Worm (Caenorhabditis elegans) whole organism, late embryonic: ENCODE data around the gene syd-9.
A peak's percentile ranks its signal among the peaks of the same experiment; 100 is the strongest.

Experiments used
- C38D4.7 ChIP-seq: fragments of 200-800 bp; sonication (Bioruptor generic); optimal IDR thresholded peaks from 2 replicates; lab custom pipeline; 2018; ENCODE audit warnings: mild to moderate bottlenecking, missing genetic modification characterization, moderate library complexity, missing compliant biosample characterization
- F13H6.1 ChIP-seq: sonication (generic microtip); optimal IDR thresholded peaks from 2 replicates; lab custom pipeline; 2016; ENCODE audit warnings: missing genetic modification characterization, missing compliant biosample characterization
- T23F11.4 ChIP-seq: fragments of 200-800 bp; sonication (Bioruptor generic); optimal IDR thresholded peaks from 2 replicates; lab custom pipeline; 2018; ENCODE audit warnings: mild to moderate bottlenecking, missing genetic modification characterization, missing compliant biosample characterization
- Y22D7AL.16 ChIP-seq: sonication (generic microtip); optimal IDR thresholded peaks from 2 replicates; lab custom pipeline; 2016; ENCODE audit warnings: missing genetic modification characterization, missing compliant biosample characterization
- ahr-1 ChIP-seq: sonication (generic microtip); optimal IDR thresholded peaks from 2 replicates; lab custom pipeline; 2016; ENCODE audit warnings: missing genetic modification characterization, missing compliant biosample characterization
- ama-1 ChIP-seq: fragments of 150-350 bp; optimal IDR thresholded peaks from 2 replicates; lab custom pipeline; 2014
- ceh-14 ChIP-seq: sonication (generic microtip); optimal IDR thresholded peaks from 2 replicates; lab custom pipeline; 2016; ENCODE audit warnings: missing genotype, missing genetic modification characterization, missing compliant biosample characterization
- ceh-18 ChIP-seq: sonication (generic microtip); optimal IDR thresholded peaks from 2 replicates; lab custom pipeline; 2016; ENCODE audit warnings: missing genetic modification characterization, missing compliant biosample characterization
- ceh-19 ChIP-seq: fragments of 200-800 bp; sonication (Bioruptor generic); optimal IDR thresholded peaks from 2 replicates; lab custom pipeline; 2018; ENCODE audit warnings: mild to moderate bottlenecking, missing genetic modification characterization, missing compliant biosample characterization
- ceh-22 ChIP-seq: sonication (generic microtip); optimal IDR thresholded peaks from 2 replicates; lab custom pipeline; 2017; ENCODE audit warnings: missing biosample characterization, missing genetic modification characterization
- ceh-24 ChIP-seq: sonication (generic microtip); optimal IDR thresholded peaks from 2 replicates; lab custom pipeline; 2016; ENCODE audit warnings: mild to moderate bottlenecking, missing genetic modification characterization, missing compliant biosample characterization
- ceh-30 ChIP-seq: fragments of 150-350 bp; optimal IDR thresholded peaks from 2 replicates; lab custom pipeline; 2014; ENCODE audit warnings: missing biosample characterization, missing genetic modification characterization
- ceh-48 ChIP-seq: sonication (generic microtip); optimal IDR thresholded peaks from 2 replicates; lab custom pipeline; 2016; ENCODE audit warnings: missing genetic modification characterization, inconsistent platforms, missing compliant biosample characterization
- che-1 ChIP-seq: sonication (generic microtip); optimal IDR thresholded peaks from 2 replicates; lab custom pipeline; 2016; ENCODE audit warnings: mild to moderate bottlenecking, missing genetic modification characterization, missing compliant biosample characterization
- dmd-4 ChIP-seq: sonication (generic microtip); optimal IDR thresholded peaks from 2 replicates; lab custom pipeline; 2016; ENCODE audit warnings: borderline replicate concordance, missing genetic modification characterization, missing compliant biosample characterization
- dve-1 ChIP-seq: sonication (generic microtip); optimal IDR thresholded peaks from 2 replicates; lab custom pipeline; 2017; ENCODE audit warnings: antibody characterized with exemption, mild to moderate bottlenecking, missing genetic modification characterization, missing compliant biosample characterization
- elt-4 ChIP-seq: sonication (generic microtip); optimal IDR thresholded peaks from 2 replicates; lab custom pipeline; 2016; ENCODE audit warnings: missing genetic modification characterization, missing compliant biosample characterization
- eyg-1 ChIP-seq: sonication (generic microtip); optimal IDR thresholded peaks from 2 replicates; lab custom pipeline; 2016; ENCODE audit warnings: missing genotype, missing genetic modification characterization, missing compliant biosample characterization
- fkh-6 ChIP-seq: sonication (generic microtip); optimal IDR thresholded peaks from 2 replicates; lab custom pipeline; 2016; ENCODE audit warnings: missing genetic modification characterization, missing compliant biosample characterization
- gmeb-2 ChIP-seq: sonication (generic microtip); optimal IDR thresholded peaks from 2 replicates; lab custom pipeline; 2016; ENCODE audit warnings: missing genetic modification characterization, inconsistent platforms, missing compliant biosample characterization
- hlh-30 ChIP-seq: sonication (generic microtip); optimal IDR thresholded peaks from 2 replicates; lab custom pipeline; 2017; ENCODE audit warnings: antibody characterized with exemption, missing genetic modification characterization, missing compliant biosample characterization; ENCODE audit not compliant: insufficient read depth
- hlh-6 ChIP-seq: sonication (generic microtip); optimal IDR thresholded peaks from 2 replicates; lab custom pipeline; 2016; ENCODE audit warnings: missing genotype, missing genetic modification characterization, missing compliant biosample characterization
- hlh-8 ChIP-seq: sonication (generic microtip); optimal IDR thresholded peaks from 2 replicates; lab custom pipeline; 2016; ENCODE audit warnings: missing genotype, missing genetic modification characterization, missing compliant biosample characterization
- lim-6 ChIP-seq: sonication (generic microtip); optimal IDR thresholded peaks from 2 replicates; lab custom pipeline; 2016; ENCODE audit warnings: missing genetic modification characterization, missing compliant biosample characterization
- lin-11 ChIP-seq: fragments of 200-800 bp; sonication (Bioruptor generic); optimal IDR thresholded peaks from 2 replicates; lab custom pipeline; 2018; ENCODE audit warnings: mild to moderate bottlenecking, missing genetic modification characterization, missing compliant biosample characterization
- mec-3 ChIP-seq: sonication (generic microtip); optimal IDR thresholded peaks from 2 replicates; lab custom pipeline; 2016; ENCODE audit warnings: borderline replicate concordance, missing genetic modification characterization, missing compliant biosample characterization
- nfya-1 ChIP-seq: sonication (generic microtip); optimal IDR thresholded peaks from 2 replicates; lab custom pipeline; 2017; ENCODE audit warnings: missing genetic modification characterization, mild to moderate bottlenecking, missing compliant biosample characterization, antibody characterized with exemption, moderate library complexity
- nhr-11 ChIP-seq: fragments of 150-350 bp; optimal IDR thresholded peaks from 2 replicates; lab custom pipeline; 2014; ENCODE audit warnings: missing biosample characterization, missing genetic modification characterization
- nhr-232 ChIP-seq: sonication (generic microtip); optimal IDR thresholded peaks from 2 replicates; lab custom pipeline; 2016; ENCODE audit warnings: missing genetic modification characterization, missing compliant biosample characterization
- npax-4 ChIP-seq: sonication (generic microtip); optimal IDR thresholded peaks from 2 replicates; lab custom pipeline; 2016; ENCODE audit warnings: missing genetic modification characterization, missing compliant biosample characterization
- odd-2 ChIP-seq: sonication (generic microtip); optimal IDR thresholded peaks from 2 replicates; lab custom pipeline; 2017; ENCODE audit warnings: antibody characterized with exemption, mild to moderate bottlenecking, missing genetic modification characterization, missing compliant biosample characterization
- pag-3 ChIP-seq: sonication (generic microtip); optimal IDR thresholded peaks from 2 replicates; lab custom pipeline; 2016; ENCODE audit warnings: missing compliant biosample characterization, missing genetic modification characterization, borderline replicate concordance
- pat-9 ChIP-seq: fragments of 200-800 bp; sonication (Bioruptor generic); optimal IDR thresholded peaks from 2 replicates; lab custom pipeline; 2018; ENCODE audit warnings: mild to moderate bottlenecking, missing genetic modification characterization, moderate library complexity, missing compliant biosample characterization
- pax-1 ChIP-seq: fragments of 150-350 bp; optimal IDR thresholded peaks from 2 replicates; lab custom pipeline; 2014; ENCODE audit warnings: missing biosample characterization, missing genetic modification characterization
- pha-4 ChIP-seq: fragments of 150-350 bp; optimal IDR thresholded peaks from 2 replicates; lab custom pipeline; 2018; ENCODE audit warnings: missing biosample characterization, missing genetic modification reagents, missing genetic modification characterization
- pros-1 ChIP-seq: fragments of 150-350 bp; optimal IDR thresholded peaks from 2 replicates; lab custom pipeline; 2014; ENCODE audit warnings: missing biosample characterization, missing genetic modification reagents, missing genetic modification characterization
- ref-2 ChIP-seq: sonication (generic microtip); optimal IDR thresholded peaks from 2 replicates; lab custom pipeline; 2016; ENCODE audit warnings: missing genetic modification characterization, missing compliant biosample characterization
- rnt-1 ChIP-seq: sonication (generic microtip); optimal IDR thresholded peaks from 2 replicates; lab custom pipeline; 2016; ENCODE audit warnings: missing genetic modification characterization, missing compliant biosample characterization
- sdc-2 ChIP-seq: sonication (generic microtip); optimal IDR thresholded peaks from 2 replicates; lab custom pipeline; 2016; ENCODE audit warnings: missing genotype, missing genetic modification characterization, missing compliant biosample characterization
- sox-2 ChIP-seq: fragments of 200-800 bp; sonication (Bioruptor generic); IDR thresholded peaks from 2 replicates; pipeline ENCODE4 v1.3.6; 2022; ENCODE audit warnings: missing genetic modification reagents, missing genetic modification characterization, missing compliant biosample characterization
- sox-4 ChIP-seq: sonication (generic microtip); optimal IDR thresholded peaks from 2 replicates; lab custom pipeline; 2017; ENCODE audit warnings: mild to moderate bottlenecking, missing genetic modification characterization, inconsistent platforms, missing compliant biosample characterization
- tbx-2 ChIP-seq: sonication (generic microtip); optimal IDR thresholded peaks from 2 replicates; lab custom pipeline; 2016; ENCODE audit warnings: missing genetic modification characterization, missing compliant biosample characterization
- tbx-7 ChIP-seq: sonication (generic microtip); optimal IDR thresholded peaks from 2 replicates; lab custom pipeline; 2016; ENCODE audit warnings: missing genotype, missing genetic modification characterization, missing compliant biosample characterization
- ttx-3 ChIP-seq: sonication (generic microtip); optimal IDR thresholded peaks from 2 replicates; lab custom pipeline; 2016; ENCODE audit warnings: missing genetic modification reagents, missing genetic modification characterization, missing compliant biosample characterization
- unc-55 ChIP-seq: sonication (generic microtip); optimal IDR thresholded peaks from 2 replicates; lab custom pipeline; 2017; ENCODE audit warnings: missing biosample characterization, missing genetic modification reagents, missing genetic modification characterization
- zip-5 ChIP-seq: sonication (generic microtip); optimal IDR thresholded peaks from 2 replicates; lab custom pipeline; 2016; ENCODE audit warnings: missing genetic modification characterization, missing compliant biosample characterization

Gene syd-9

ce11 chrX:7234723-7235203, 16.9 kb downstream of the syd-9 start (continued):
- TF ChIP-seq nhr-232 (tag; lab: Kevin White, UChicago) (no peak), tbx-7 (tag; lab: Kevin White, UChicago) (no peak), Y22D7AL.16 (tag; lab: Kevin White, UChicago) (no peak), hlh-6 (peak; percentile 61), fkh-6 (tag; lab: Kevin White, UChicago) (no peak), sox-2 (GFP tag; lab: Robert Waterston, UW) (no peak), pag-3 (no peak), C38D4.7 (GFP tag; lab: Kevin White, UChicago) (no peak), hlh-30 (tag; lab: Kevin White, UChicago) (no peak), ceh-22 (tag; lab: Kevin White, UChicago) (no peak), elt-4 (no peak), ama-1 (no peak), dmd-4 (tag; lab: Kevin White, UChicago) (peak; percentile 30), pha-4 (tag; lab: Kevin White, UChicago) (no peak), ceh-19 (GFP tag; lab: Kevin White, UChicago) (no peak), che-1 (tag; lab: Kevin White, UChicago) (no peak), nfya-1 (tag; lab: Kevin White, UChicago) (peak; percentile 14), ceh-48 (tag; lab: Kevin White, UChicago) (no peak), rnt-1 (no peak)

- no peak for TF ChIP-seq ceh-48 (tag; lab: Kevin White, UChicago)
- TF ChIP-seq ceh-18 (tag; lab: Kevin White, UChicago), result peak; percentile 69
- peak; percentile 67 for TF ChIP-seq unc-55
- no peak for TF ChIP-seq F13H6.1 (tag; lab: Kevin White, UChicago)
- peak; percentile 61 for TF ChIP-seq hlh-8 (tag; lab: Kevin White, UChicago)
- no peak for TF ChIP-seq npax-4 (tag; lab: Kevin White, UChicago)
- no peak for TF ChIP-seq ceh-14 (tag; lab: Kevin White, UChicago)
- TF ChIP-seq nfya-1 (tag; lab: Kevin White, UChicago), result no peak
- no peak for TF ChIP-seq pax-1 (tag; lab: Kevin White, UChicago)
- TF ChIP-seq pat-9 (tag; lab: Kevin White, UChicago), result peak; percentile 0
- TF ChIP-seq pag-3, result no peak
These were observed 18.8 kb downstream of the syd-9 start for ce11 chrX:7236717-7237116.

- TF ChIP-seq lin-11 (no peak), pat-9 (tag; lab: Kevin White, UChicago) (no peak), pha-4 (tag; lab: Kevin White, UChicago) (no peak), ama-1 (no peak), tbx-2 (no peak), dve-1 (tag; lab: Kevin White, UChicago) (no peak), ceh-30 (tag; lab: Kevin White, UChicago) (no peak), zip-5 (tag; lab: Kevin White, UChicago) (no peak), gmeb-2 (no peak), sdc-2 (no peak), ceh-14 (tag; lab: Kevin White, UChicago) (no peak), Y22D7AL.16 (tag; lab: Kevin White, UChicago) (no peak), ceh-24 (no peak), rnt-1 (no peak), ahr-1 (tag; lab: Kevin White, UChicago) (no peak), T23F11.4 (GFP tag; lab: Kevin White, UChicago) (no peak)
These were observed 20.7 kb downstream of the syd-9 start, which contains the start of gene F46H5.3 for ce11 chrX:7238562-7238961. F46H5.3 (minus strand) TSS chrX:7238662.

- TF ChIP-seq ref-2, result no peak
- TF ChIP-seq ceh-18 (tag; lab: Kevin White, UChicago), result no peak
- no peak for TF ChIP-seq pag-3
- no peak for TF ChIP-seq hlh-30 (tag; lab: Kevin White, UChicago)
- TF ChIP-seq mec-3 (tag; lab: Kevin White, UChicago), result no peak
- TF ChIP-seq zip-5 (tag; lab: Kevin White, UChicago), result no peak
- TF ChIP-seq sox-4 (tag; lab: Kevin White, UChicago), result no peak
- TF ChIP-seq ceh-19 (GFP tag; lab: Kevin White, UChicago), result no peak
- no peak for TF ChIP-seq eyg-1 (tag; lab: Kevin White, UChicago)
- TF ChIP-seq ceh-22 (tag; lab: Kevin White, UChicago), result no peak
- no peak for TF ChIP-seq odd-2 (tag; lab: Kevin White, UChicago)
- no peak for TF ChIP-seq nhr-11
- TF ChIP-seq ttx-3 (tag; lab: Kevin White, UChicago), result no peak
- no peak for TF ChIP-seq tbx-2
- no peak for TF ChIP-seq pros-1
- TF ChIP-seq che-1 (tag; lab: Kevin White, UChicago), result no peak
- no peak for TF ChIP-seq lim-6 (tag; lab: Kevin White, UChicago)
- no peak for TF ChIP-seq F13H6.1 (tag; lab: Kevin White, UChicago)
These were observed 24.2 kb downstream of the syd-9 start for ce11 chrX:7242119-7242518.
